Worm (Caenorhabditis elegans): ENCODE data around the gene eat-3.
A peak's percentile ranks its signal among the peaks of the same experiment; 100 is the strongest.

- TF ChIP-seq him-1 (tag; optimal IDR thresholded peaks at IDR 0.05) (peak; percentile 72), dao-5 (tag; optimal IDR thresholded peaks at IDR 0.05) (peak; percentile 70), W03F9.2 (tag; optimal IDR thresholded peaks at IDR 0.05) (peak; percentile 53)
Observed at ce11 chrII:9282787-9283186, 41.9 kb upstream of the eat-3 start.
